Worm (Caenorhabditis elegans): Measurements from ENCODE around the gene H06A10.1.

Gene H06A10.1

ce11 chrX:13541335-13541734 lies 34.0 kb downstream of the H06A10.1 start:
- TF ChIP-seq ceh-19 (GFP tag; optimal IDR thresholded peaks at IDR 0.05) (no peak), dve-1 (tag; optimal IDR thresholded peaks at IDR 0.05) (peak; percentile 15), unc-86 (tag; optimal IDR thresholded peaks at IDR 0.05) (no peak), ceh-31 (tag; optimal IDR thresholded peaks at IDR 0.05) (no peak)

DNA sequence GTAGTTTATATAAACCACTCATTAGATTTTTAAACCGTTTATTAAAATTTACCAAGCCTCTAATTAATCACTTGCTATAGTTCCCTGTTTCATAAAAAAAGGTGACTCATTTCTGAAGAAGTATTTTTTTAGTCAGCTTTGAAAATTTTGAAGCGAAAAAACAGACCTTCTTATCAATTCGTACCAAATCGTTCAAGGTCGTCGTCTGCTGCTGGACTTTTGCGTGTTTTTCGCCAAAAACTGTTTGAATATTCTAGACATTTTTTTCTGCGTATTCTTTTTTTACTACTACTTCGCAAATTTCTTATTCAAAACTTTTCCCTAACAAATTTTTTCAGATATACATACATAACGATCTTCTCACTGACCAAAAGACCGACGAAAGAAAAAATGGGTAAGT lies 34.9 kb downstream of the H06A10.1 start, which contains the start of gene cah-4:
TSS of gene cah-4 (plus strand) at position 339 of the 400 bp plus-strand sequence.
- no peak for TF ChIP-seq hlh-8 (tag; optimal IDR thresholded peaks at IDR 0.05)
- no peak for TF ChIP-seq ceh-19 (GFP tag; optimal IDR thresholded peaks at IDR 0.05)
- TF ChIP-seq nhr-232 (tag; optimal IDR thresholded peaks at IDR 0.05): no peak
- TF ChIP-seq tbx-7 (tag; optimal IDR thresholded peaks at IDR 0.05): no peak

- no peak for TF ChIP-seq odd-2 (tag; optimal IDR thresholded peaks at IDR 0.05)
- TF ChIP-seq unc-55 (GFP tag; optimal IDR thresholded peaks at IDR 0.05): peak; percentile 5
Observed at ce11 chrX:13542757-13543156, 35.4 kb downstream of the H06A10.1 start.

ce11 chrX:13543350-13543749 lies 36.0 kb downstream of the H06A10.1 start:
- TF ChIP-seq mec-3 (tag; optimal IDR thresholded peaks at IDR 0.05; ENCODE audit: borderline replicate concordance): no peak
- TF ChIP-seq zip-5 (tag; optimal IDR thresholded peaks at IDR 0.05): no peak
- TF ChIP-seq che-1 (tag; optimal IDR thresholded peaks at IDR 0.05): no peak

ce11 chrX:13544544-13545021 lies 37.2 kb downstream of the H06A10.1 start:
- TF ChIP-seq ama-1 (optimal IDR thresholded peaks at IDR 0.05) (no peak), ztf-16 (tag; optimal IDR thresholded peaks at IDR 0.05) (no peak), ceh-6 (GFP tag; optimal IDR thresholded peaks at IDR 0.05) (no peak), ceh-24 (tag; optimal IDR thresholded peaks at IDR 0.05) (no peak), rnt-1 (tag; optimal IDR thresholded peaks at IDR 0.05) (no peak), odd-2 (tag; optimal IDR thresholded peaks at IDR 0.05) (no peak), hlh-30 (tag; optimal IDR thresholded peaks at IDR 0.05; ENCODE audit: insufficient read depth) (no peak), fax-1 (tag; optimal IDR thresholded peaks at IDR 0.05) (no peak), npax-4 (tag; optimal IDR thresholded peaks at IDR 0.05) (no peak)

- TF ChIP-seq ceh-48 (tag; optimal IDR thresholded peaks at IDR 0.05) (no peak), che-1 (tag; optimal IDR thresholded peaks at IDR 0.05) (no peak), ceh-14 (tag; optimal IDR thresholded peaks at IDR 0.05) (no peak), mec-3 (tag; optimal IDR thresholded peaks at IDR 0.05; ENCODE audit: borderline replicate concordance) (no peak), ceh-45 (GFP tag; IDR thresholded peaks at IDR 0.05) (no peak)
Observed at ce11 chrX:13550890-13551289, 43.6 kb downstream of the H06A10.1 start, which contains the start of gene odr-1. Gene odr-1, minus strand, starts transcription at chrX:13550990.

DNA sequence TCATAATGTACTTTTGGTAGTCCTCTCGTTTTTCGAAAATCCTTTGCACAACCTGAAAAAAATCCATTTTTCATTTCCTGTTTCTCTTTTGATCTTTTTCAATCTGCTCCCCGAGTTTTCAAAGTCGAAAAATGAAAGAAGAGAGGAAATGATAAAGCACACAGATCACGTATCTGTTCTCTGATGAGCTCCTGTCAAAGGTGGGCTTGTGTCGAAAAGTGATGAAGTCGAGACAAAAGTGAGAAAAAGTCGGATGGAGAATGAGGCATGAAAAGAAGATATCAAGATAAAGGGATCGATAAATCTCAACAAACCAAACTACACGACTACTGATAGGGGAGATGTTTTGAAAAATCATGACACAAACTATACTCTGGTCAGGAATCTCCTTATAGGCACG lies 47.8 kb downstream of the H06A10.1 start:
- no peak for TF ChIP-seq ceh-45 (GFP tag; IDR thresholded peaks at IDR 0.05)
- no peak for TF ChIP-seq ceh-9 (tag; optimal IDR thresholded peaks at IDR 0.05)
- TF ChIP-seq tbx-7 (tag; optimal IDR thresholded peaks at IDR 0.05): no peak
- TF ChIP-seq ceh-18 (tag; optimal IDR thresholded peaks at IDR 0.05): peak; percentile 32
- TF ChIP-seq ceh-31 (tag; optimal IDR thresholded peaks at IDR 0.05): no peak
- peak; percentile 53 for TF ChIP-seq unc-55 (GFP tag; optimal IDR thresholded peaks at IDR 0.05)

- TF ChIP-seq hlh-15 (tag; optimal IDR thresholded peaks at IDR 0.05) (no peak), gmeb-2 (tag; optimal IDR thresholded peaks at IDR 0.05) (no peak), ceh-9 (tag; optimal IDR thresholded peaks at IDR 0.05) (no peak), elt-2 (tag; optimal IDR thresholded peaks at IDR 0.05) (no peak)
Observed at ce11 chrX:13556066-13556465, 48.7 kb downstream of the H06A10.1 start, which contains the start of gene glb-20. Gene glb-20, minus strand, starts transcription at chrX:13556166.

Data from whole organism, late embryonic.